Fruit fly (Drosophila melanogaster) whole organism, embryonic: ENCODE results near the gene CG34281.

ENCODE experiments used
- Atf6 ChIP-seq: fragments of 200-800 bp; sonication (Bioruptor generic); IDR thresholded peaks from 2 replicates; pipeline ENCODE4 v1.3.6; 2022; ENCODE audit warnings: missing biosample characterization, missing genetic modification characterization
- Bdp1 ChIP-seq: fragments of 200-800 bp; sonication (Bioruptor generic); optimal IDR thresholded peaks from 3 replicates; lab custom pipeline; 2016; ENCODE audit warnings: missing biosample characterization, missing genetic modification characterization
- CG11504 ChIP-seq: fragments of 200-800 bp; sonication (Bioruptor generic); optimal IDR thresholded peaks from 3 replicates; lab custom pipeline; 2019; ENCODE audit warnings: missing biosample characterization, mild to moderate bottlenecking, missing genetic modification characterization, moderate library complexity
- CG12236 ChIP-seq: fragments of 200-800 bp; sonication (Bioruptor generic); optimal IDR thresholded peaks from 2 replicates; lab custom pipeline; 2016; ENCODE audit warnings: missing biosample characterization, missing genetic modification characterization
- CG14965 ChIP-seq: fragments of 200-800 bp; sonication (Bioruptor generic); optimal IDR thresholded peaks from 2 replicates; lab custom pipeline; 2016; ENCODE audit warnings: missing biosample characterization, missing genetic modification characterization, borderline replicate concordance
- CG15011 ChIP-seq: fragments of 200-800 bp; sonication (Bioruptor generic); optimal IDR thresholded peaks from 3 replicates; lab custom pipeline; 2018; ENCODE audit warnings: missing biosample characterization, mild to moderate bottlenecking, missing genetic modification characterization
- CG15269 ChIP-seq: fragments of 200-800 bp; sonication (Bioruptor generic); optimal IDR thresholded peaks from 2 replicates; lab custom pipeline; 2018; ENCODE audit warnings: missing biosample characterization, mild to moderate bottlenecking, missing genetic modification characterization, moderate library complexity
- CG17385 ChIP-seq: fragments of 200-800 bp; sonication (Bioruptor generic); optimal IDR thresholded peaks from 3 replicates; lab custom pipeline; 2018; ENCODE audit warnings: missing biosample characterization, mild to moderate bottlenecking, missing genetic modification characterization
- CG30020 ChIP-seq: fragments of 200-800 bp; optimal IDR thresholded peaks from 2 replicates; lab custom pipeline; 2019; ENCODE audit warnings: missing biosample characterization, mild to moderate bottlenecking, missing genetic modification characterization, moderate library complexity
- CG32532 ChIP-seq: fragments of 200-800 bp; sonication (Bioruptor generic); IDR thresholded peaks from 2 replicates; pipeline ENCODE4 v1.3.6; 2022; ENCODE audit warnings: missing biosample characterization, missing genetic modification characterization
- CG3407 ChIP-seq: fragments of 200-800 bp; sonication (Bioruptor generic); optimal IDR thresholded peaks from 2 replicates; lab custom pipeline; 2018; ENCODE audit warnings: missing biosample characterization, mild to moderate bottlenecking, missing genetic modification characterization
- CG7745 ChIP-seq: fragments of 200-800 bp; sonication (Bioruptor generic); optimal IDR thresholded peaks from 2 replicates; lab custom pipeline; 2018; ENCODE audit warnings: missing biosample characterization, mild to moderate bottlenecking, missing genetic modification characterization, moderate library complexity
- CG9215 ChIP-seq: fragments of 200-800 bp; sonication (Bioruptor generic); IDR thresholded peaks from 2 replicates; pipeline ENCODE4 v1.3.6; 2022; ENCODE audit warnings: missing biosample characterization, missing genetic modification characterization
- CG9609 ChIP-seq: fragments of 200-800 bp; sonication (Bioruptor generic); optimal IDR thresholded peaks from 3 replicates; lab custom pipeline; 2016; ENCODE audit warnings: missing biosample characterization, missing genetic modification characterization
- D19B ChIP-seq: fragments of 200-800 bp; sonication (Bioruptor generic); optimal IDR thresholded peaks from 2 replicates; lab custom pipeline; 2017; ENCODE audit warnings: missing biosample characterization, mild to moderate bottlenecking, missing genetic modification characterization
- Elba2 ChIP-seq: fragments of 200-800 bp; sonication (Bioruptor generic); optimal IDR thresholded peaks from 3 replicates; lab custom pipeline; 2016; ENCODE audit warnings: missing biosample characterization, missing genetic modification characterization
- Hey ChIP-seq: fragments of 200-800 bp; sonication (Bioruptor generic); optimal IDR thresholded peaks from 3 replicates; lab custom pipeline; 2018; ENCODE audit warnings: missing biosample characterization, mild to moderate bottlenecking, missing genetic modification characterization
- Hmx ChIP-seq: fragments of 200-800 bp; sonication (Bioruptor generic); optimal IDR thresholded peaks from 2 replicates; lab custom pipeline; 2016; ENCODE audit warnings: missing biosample characterization, missing genetic modification characterization
- Hr51 ChIP-seq, 2 experiments: fragments of 200-800 bp; sonication (Bioruptor generic); optimal IDR thresholded peaks; 2 replicates in 1 of 2; 3 replicates in 1 of 2; lab custom pipeline; 2016 to 2018; ENCODE audit warnings: missing biosample characterization in 2 of 2, missing genetic modification characterization in 2 of 2, mild to moderate bottlenecking in 1 of 2, moderate library complexity in 1 of 2
- Kr ChIP-seq: fragments of 200-800 bp; sonication (Bioruptor generic); optimal IDR thresholded peaks from 2 replicates; lab custom pipeline; 2017; ENCODE audit warnings: missing biosample characterization, mild to moderate bottlenecking, missing genetic modification characterization
- Myb ChIP-seq: fragments of 200-800 bp; sonication (Bioruptor generic); optimal IDR thresholded peaks from 2 replicates; lab custom pipeline; 2016; ENCODE audit warnings: missing biosample characterization, missing genetic modification characterization
- Nf-YB ChIP-seq: fragments of 200-800 bp; sonication (Bioruptor generic); optimal IDR thresholded peaks from 3 replicates; lab custom pipeline; 2019; ENCODE audit warnings: missing biosample characterization, mild to moderate bottlenecking, missing genetic modification characterization, moderate library complexity
- Oaz ChIP-seq: fragments of 200-800 bp; sonication (Bioruptor generic); IDR thresholded peaks from 2 replicates; pipeline ENCODE4 v1.3.6; 2022; ENCODE audit warnings: missing biosample characterization, missing genetic modification characterization
- Pdp1 ChIP-seq, 2 experiments: fragments of 200-800 bp; sonication (Bioruptor generic); optimal IDR thresholded peaks; 3 replicates each; lab custom pipeline; 2016; ENCODE audit warnings: missing biosample characterization in 2 of 2, missing genetic modification characterization in 2 of 2, mild to moderate bottlenecking in 1 of 2, moderate library complexity in 1 of 2
- Ravus ChIP-seq: fragments of 200-800 bp; sonication (Bioruptor generic); IDR thresholded peaks from 2 replicates; pipeline ENCODE4 v1.3.6; 2022; ENCODE audit warnings: missing biosample characterization, missing genetic modification characterization
- Sin3A ChIP-seq: fragments of >200 bp; optimal IDR thresholded peaks from 2 replicates; lab custom pipeline; 2018
- Sox102F ChIP-seq: fragments of 200-800 bp; sonication (Bioruptor generic); optimal IDR thresholded peaks from 2 replicates; lab custom pipeline; 2018; ENCODE audit warnings: missing biosample characterization, mild to moderate bottlenecking, missing genetic modification characterization, moderate library complexity
- Sry-β ChIP-seq: fragments of 200-800 bp; sonication (Bioruptor generic); optimal IDR thresholded peaks from 2 replicates; lab custom pipeline; 2018; ENCODE audit warnings: missing biosample characterization, mild to moderate bottlenecking, missing genetic modification characterization, moderate library complexity
- Xrp1 ChIP-seq: fragments of 200-800 bp; sonication (Bioruptor generic); IDR thresholded peaks from 2 replicates; pipeline ENCODE4 v1.3.6; 2022; ENCODE audit warnings: missing biosample characterization, missing genetic modification characterization
- az2 ChIP-seq: fragments of 200-800 bp; sonication (Bioruptor generic); optimal IDR thresholded peaks from 3 replicates; lab custom pipeline; 2016; ENCODE audit warnings: missing biosample characterization, missing genetic modification characterization
- cato ChIP-seq: fragments of 200-800 bp; sonication (Bioruptor generic); optimal IDR thresholded peaks from 2 replicates; lab custom pipeline; 2016; ENCODE audit warnings: missing biosample characterization, missing genetic modification characterization, borderline replicate concordance
- chinmo ChIP-seq: fragments of 200-800 bp; sonication (Bioruptor generic); IDR thresholded peaks from 4 replicates; pipeline ENCODE4 v1.3.6; 2022; ENCODE audit warnings: missing biosample characterization, missing genetic modification characterization; ENCODE audit not compliant: partially characterized antibody
- croc ChIP-seq: fragments of 200-800 bp; sonication (Bioruptor generic); conservative IDR thresholded peaks from 3 replicates; pipeline ENCODE4 v1.3.6; 2022; ENCODE audit warnings: missing biosample characterization, missing genetic modification characterization
- ewg ChIP-seq: fragments of 200-800 bp; sonication (Bioruptor generic); optimal IDR thresholded peaks from 3 replicates; lab custom pipeline; 2017; ENCODE audit warnings: mild to moderate bottlenecking, missing biosample characterization, missing genetic modification reagents, missing genetic modification characterization
- fru ChIP-seq: fragments of >200 bp; optimal IDR thresholded peaks from 2 replicates; lab custom pipeline; 2017
- gem ChIP-seq: fragments of 200-800 bp; sonication (Bioruptor generic); optimal IDR thresholded peaks from 2 replicates; lab custom pipeline; 2019; ENCODE audit warnings: missing biosample characterization, mild to moderate bottlenecking, missing genetic modification characterization, moderate library complexity
- inv ChIP-seq: fragments of 200-800 bp; sonication (Bioruptor generic); IDR thresholded peaks from 2 replicates; pipeline ENCODE4 v1.3.6; 2022; ENCODE audit warnings: missing biosample characterization, missing genetic modification characterization; ENCODE audit not compliant: partially characterized antibody
- jumu ChIP-seq: fragments of 200-800 bp; sonication (Bioruptor generic); optimal IDR thresholded peaks from 3 replicates; lab custom pipeline; 2016; ENCODE audit warnings: missing biosample characterization, missing genetic modification characterization
- ken ChIP-seq: fragments of 200-800 bp; sonication (Bioruptor generic); IDR thresholded peaks from 3 replicates; pipeline ENCODE4 v1.3.6; 2022; ENCODE audit warnings: missing biosample characterization, missing genetic modification characterization
- luna ChIP-seq: fragments of 200-800 bp; sonication (Bioruptor generic); optimal IDR thresholded peaks from 2 replicates; lab custom pipeline; 2016; ENCODE audit warnings: missing biosample characterization, missing genetic modification characterization
- onecut ChIP-seq: fragments of 200-800 bp; sonication (Bioruptor generic); IDR thresholded peaks from 2 replicates; pipeline ENCODE4 v1.3.6; 2022; ENCODE audit warnings: missing biosample characterization, missing genetic modification characterization
- psq ChIP-seq: fragments of 200-800 bp; sonication (Bioruptor generic); optimal IDR thresholded peaks from 2 replicates; lab custom pipeline; 2017; ENCODE audit warnings: missing biosample characterization, missing genetic modification characterization
- schlank ChIP-seq: fragments of 200-800 bp; sonication (Bioruptor generic); optimal IDR thresholded peaks from 2 replicates; lab custom pipeline; 2018; ENCODE audit warnings: missing biosample characterization, mild to moderate bottlenecking, missing genetic modification characterization
- slou ChIP-seq: fragments of 200-800 bp; sonication (Bioruptor generic); optimal IDR thresholded peaks from 3 replicates; lab custom pipeline; 2016; ENCODE audit warnings: missing biosample characterization, missing genetic modification characterization
- tll ChIP-seq, 2 experiments: fragments of 200-800 bp in 1 of 2; fragments of >200 bp in 1 of 2; sonication (Bioruptor generic) in 1 of 2; optimal IDR thresholded peaks; 2 replicates each; lab custom pipeline; 2017 to 2019; ENCODE audit warnings: missing biosample characterization in 2 of 2, missing genetic modification characterization in 2 of 2, mild to moderate bottlenecking in 1 of 2, moderate library complexity in 1 of 2
- unpg ChIP-seq: fragments of 200-800 bp; sonication (Bioruptor generic); optimal IDR thresholded peaks from 3 replicates; lab custom pipeline; 2018; ENCODE audit warnings: missing biosample characterization, mild to moderate bottlenecking, missing genetic modification characterization, moderate library complexity
- vnd ChIP-seq: fragments of 200-800 bp; sonication (Bioruptor generic); IDR thresholded peaks from 3 replicates; pipeline ENCODE4 v1.3.6; 2022; ENCODE audit warnings: missing biosample characterization, missing genetic modification characterization; ENCODE audit not compliant: partially characterized antibody
- wdn ChIP-seq: fragments of 200-800 bp; sonication (Bioruptor generic); IDR thresholded peaks from 2 replicates; pipeline ENCODE4 v1.3.6; 2022; ENCODE audit warnings: missing biosample characterization, missing genetic modification characterization
- wek ChIP-seq: fragments of 200-800 bp; sonication (Bioruptor generic); optimal IDR thresholded peaks from 3 replicates; lab custom pipeline; 2018; ENCODE audit warnings: missing biosample characterization, mild to moderate bottlenecking, missing genetic modification characterization, moderate library complexity

Gene CG34281

dm6 chr3R:17604198-17604879, 8.3 kb upstream of the CG34281 start (continued):
- peak; percentile 71 for TF ChIP-seq CG15011 (GFP tag; lab: Kevin White, UChicago)
- peak; percentile 58; the same call in 1 of the 2 replicates for TF ChIP-seq onecut (GFP tag; lab: Robert Waterston, UW)
- 0 out of 3 replicates have a peak, but pooled peaks have one; percentile 27 for TF ChIP-seq vnd (GFP tag; lab: Robert Waterston, UW)
- TF ChIP-seq CG32532 (GFP tag; lab: Robert Waterston, UW) = peak; percentile 40; the same call in 1 of the 2 replicates
- peak; percentile 71 for TF ChIP-seq unpg (GFP tag; lab: Kevin White, UChicago)
- peak; percentile 61 for TF ChIP-seq CG30020 (tag; lab: Kevin White, UChicago)
- TF ChIP-seq Xrp1 (GFP tag; lab: Robert Waterston, UW) = peak; percentile 85
- no peak for TF ChIP-seq CG9609 (GFP tag; lab: Kevin White, UChicago)
- TF ChIP-seq CG11504 = peak; percentile 91
- peak; percentile 44 for TF ChIP-seq Nf-YB (GFP tag; lab: Kevin White, UChicago)
- peak; percentile 50 to 93 for TF ChIP-seq Pdp1 (GFP tag; optimal IDR thresholded peaks at IDR 0.05; lab: Kevin White, UChicago)
- peak; percentile 83 for TF ChIP-seq CG17385 (GFP tag; lab: Kevin White, UChicago)
- peak; percentile 18 for TF ChIP-seq psq
- peak; percentile 94 for TF ChIP-seq gem (tag; lab: Kevin White, UChicago)
- no peak for TF ChIP-seq Ravus
- peak; percentile 90 for TF ChIP-seq Hey
- no peak for TF ChIP-seq CG12236 (GFP tag; lab: Kevin White, UChicago)
- no peak for TF ChIP-seq ken (GFP tag; lab: Robert Waterston, UW)
- no peak; the same call in 1 of the 2 replicates for TF ChIP-seq wdn (GFP tag; lab: Robert Waterston, UW)
- no peak for TF ChIP-seq CG7745 (tag; lab: Kevin White, UChicago)
- TF ChIP-seq az2 = peak; percentile 79
- no peak for TF ChIP-seq luna (GFP tag; lab: Kevin White, UChicago)
- peak; percentile 33 for TF ChIP-seq Bdp1 (GFP tag; lab: Kevin White, UChicago)
- peak; percentile 47 for TF ChIP-seq schlank (tag; lab: Kevin White, UChicago)
- peak; percentile 100 for TF ChIP-seq Kr
- no peak for TF ChIP-seq wek (GFP tag; lab: Kevin White, UChicago)
- TF ChIP-seq tll (GFP tag; optimal IDR thresholded peaks at IDR 0.05; lab: Kevin White, UChicago) = no peak
- no peak for TF ChIP-seq Sry-β
- no peak for TF ChIP-seq fru
- TF ChIP-seq Sox102F (GFP tag; lab: Kevin White, UChicago) = peak; percentile 76
- TF ChIP-seq chinmo (GFP tag; lab: Robert Waterston, UW) = peak; percentile 68; the same call in 1 of the 4 replicates
- peak; percentile 17 to 84 for TF ChIP-seq Hr51 (GFP tag; optimal IDR thresholded peaks at IDR 0.05; lab: Kevin White, UChicago)
- peak; percentile 20 for TF ChIP-seq cato (GFP tag; lab: Kevin White, UChicago)
- TF ChIP-seq CG15269 (tag; lab: Kevin White, UChicago) = peak; percentile 86
- peak; percentile 47 for TF ChIP-seq CG9215 (GFP tag; lab: Robert Waterston, UW)
- TF ChIP-seq Atf6 (GFP tag; lab: Robert Waterston, UW) = peak; percentile 31; the same call in 1 of the 2 replicates
- TF ChIP-seq Oaz (GFP tag; lab: Robert Waterston, UW) = peak; percentile 33; the same call in 1 of the 2 replicates
- TF ChIP-seq croc (GFP tag; lab: Robert Waterston, UW) = peak; percentile 82
- TF ChIP-seq D19B (GFP tag; lab: Kevin White, UChicago) = peak; percentile 70
- no peak for TF ChIP-seq jumu (GFP tag; lab: Kevin White, UChicago)
- TF ChIP-seq CG3407 (GFP tag; lab: Kevin White, UChicago) = peak; percentile 75
- no peak for TF ChIP-seq inv (GFP tag; lab: Robert Waterston, UW)
- no peak for TF ChIP-seq Myb (GFP tag; lab: Kevin White, UChicago)
- peak; percentile 11 for TF ChIP-seq slou
- TF ChIP-seq Hmx (GFP tag; lab: Kevin White, UChicago) = no peak
- peak; percentile 98 for TF ChIP-seq ewg (GFP tag; lab: Kevin White, UChicago)
- no peak for TF ChIP-seq Sin3A (lab: Kevin White, UChicago)
- TF ChIP-seq Elba2 (GFP tag; lab: Kevin White, UChicago) = peak; percentile 41
- TF ChIP-seq CG14965 (GFP tag; lab: Kevin White, UChicago) = no peak
